Worm (Caenorhabditis elegans) whole organism, L2 larva: ENCODE measurements around the gene K05G3.2.
A peak's percentile ranks its signal among the peaks of the same experiment; 100 is the strongest.

Experiments used
- C34F6.9 ChIP-seq: fragments of 150-350 bp; optimal IDR thresholded peaks from 2 replicates; lab custom pipeline; 2014; ENCODE audit warnings: missing biosample characterization, missing genetic modification characterization
- F13H6.1 ChIP-seq: sonication (generic microtip); optimal IDR thresholded peaks from 2 replicates; lab custom pipeline; 2016; ENCODE audit warnings: missing genetic modification characterization, missing compliant biosample characterization
- R02D3.7 ChIP-seq: fragments of 150-350 bp; optimal IDR thresholded peaks from 2 replicates; lab custom pipeline; 2014; ENCODE audit warnings: missing biosample characterization, missing genetic modification characterization
- Y55F3AM.14 ChIP-seq: fragments of 200-800 bp; sonication (Bioruptor generic); optimal IDR thresholded peaks from 2 replicates; lab custom pipeline; 2018; ENCODE audit warnings: mild to moderate bottlenecking, missing genetic modification characterization, missing compliant biosample characterization
- ZK546.5 ChIP-seq: sonication (generic microtip); optimal IDR thresholded peaks from 2 replicates; lab custom pipeline; 2017; ENCODE audit warnings: missing biosample characterization, missing genetic modification characterization
- ama-1 ChIP-seq: fragments of 150-350 bp; optimal IDR thresholded peaks from 2 replicates; lab custom pipeline; 2018; ENCODE audit warnings: inconsistent platforms
- blmp-1 ChIP-seq: sonication (generic microtip); optimal IDR thresholded peaks from 2 replicates; lab custom pipeline; 2017; ENCODE audit warnings: missing genetic modification characterization, mild to moderate bottlenecking, missing compliant biosample characterization, antibody characterized with exemption, moderate library complexity; ENCODE audit not compliant: insufficient read depth
- ceh-16 ChIP-seq: fragments of 150-350 bp; optimal IDR thresholded peaks from 2 replicates; lab custom pipeline; 2014; ENCODE audit warnings: missing biosample characterization, missing genetic modification characterization
- ceh-82 ChIP-seq: fragments of 150-350 bp; optimal IDR thresholded peaks from 2 replicates; lab custom pipeline; 2014; ENCODE audit warnings: missing biosample characterization, missing genetic modification characterization
- crh-2 ChIP-seq: sonication (generic microtip); optimal IDR thresholded peaks from 2 replicates; lab custom pipeline; 2017; ENCODE audit warnings: missing biosample characterization, missing genetic modification characterization
- egl-27 ChIP-seq: sonication (generic microtip); optimal IDR thresholded peaks from 3 replicates; lab custom pipeline; 2017; ENCODE audit warnings: missing biosample characterization, missing genetic modification reagents, missing genetic modification characterization
- elt-1 ChIP-seq: fragments of 150-350 bp; optimal IDR thresholded peaks from 2 replicates; lab custom pipeline; 2014; ENCODE audit warnings: missing biosample characterization, missing genetic modification characterization
- elt-3 ChIP-seq: sonication (generic microtip); optimal IDR thresholded peaks from 2 replicates; lab custom pipeline; 2017; ENCODE audit warnings: missing biosample characterization, missing genetic modification characterization
- fos-1 ChIP-seq: fragments of 150-350 bp; optimal IDR thresholded peaks from 2 replicates; lab custom pipeline; 2014; ENCODE audit warnings: missing biosample characterization, missing genetic modification characterization
- gmeb-1 ChIP-seq: fragments of 150-350 bp; optimal IDR thresholded peaks from 2 replicates; lab custom pipeline; 2014; ENCODE audit warnings: missing biosample characterization, missing genetic modification characterization
- lin-13 ChIP-seq: fragments of 150-350 bp; optimal IDR thresholded peaks from 2 replicates; lab custom pipeline; 2014; ENCODE audit warnings: missing biosample characterization, missing genetic modification reagents, missing genetic modification characterization
- lin-39 ChIP-seq: fragments of 150-350 bp; optimal IDR thresholded peaks from 2 replicates; lab custom pipeline; 2014; ENCODE audit warnings: missing biosample characterization, missing genetic modification reagents, missing genetic modification characterization
- lsy-2 ChIP-seq, 2 experiments: fragments of 150-350 bp in 1 of 2; sonication (generic microtip) in 1 of 2; optimal IDR thresholded peaks; 2 replicates each; lab custom pipeline; 2014 to 2017; ENCODE audit warnings: missing biosample characterization in 2 of 2, missing genetic modification characterization in 2 of 2
- mab-5 ChIP-seq: fragments of 150-350 bp; optimal IDR thresholded peaks from 2 replicates; lab custom pipeline; 2014; ENCODE audit warnings: missing biosample characterization, missing genetic modification characterization
- mbf-1 ChIP-seq: sonication (generic microtip); optimal IDR thresholded peaks from 2 replicates; lab custom pipeline; 2017; ENCODE audit warnings: missing biosample characterization, missing genetic modification characterization
- mdl-1 ChIP-seq, 2 experiments: fragments of 150-350 bp in 1 of 2; sonication (generic microtip) in 1 of 2; optimal IDR thresholded peaks; 2 replicates each; lab custom pipeline; 2017; ENCODE audit warnings: missing biosample characterization in 2 of 2, missing genetic modification characterization in 2 of 2
- nhr-10 ChIP-seq: sonication (generic microtip); optimal IDR thresholded peaks from 2 replicates; lab custom pipeline; 2017; ENCODE audit warnings: missing biosample characterization, missing genetic modification characterization
- nhr-11 ChIP-seq: fragments of 150-350 bp; optimal IDR thresholded peaks from 2 replicates; lab custom pipeline; 2014; ENCODE audit warnings: missing biosample characterization, missing genetic modification characterization
- nhr-129 ChIP-seq: fragments of 150-350 bp; optimal IDR thresholded peaks from 2 replicates; lab custom pipeline; 2014; ENCODE audit warnings: missing biosample characterization, missing genetic modification characterization
- nhr-23 ChIP-seq: fragments of 150-350 bp; optimal IDR thresholded peaks from 2 replicates; lab custom pipeline; 2014; ENCODE audit warnings: missing biosample characterization, missing genetic modification reagents, missing genetic modification characterization
- nhr-237 ChIP-seq: fragments of 150-350 bp; optimal IDR thresholded peaks from 2 replicates; lab custom pipeline; 2014; ENCODE audit warnings: missing biosample characterization, missing genetic modification characterization
- nhr-25 ChIP-seq: fragments of 150-350 bp; sonication (generic microtip); optimal IDR thresholded peaks from 3 replicates; lab custom pipeline; 2014; ENCODE audit warnings: missing biosample characterization, missing genetic modification characterization
- nhr-6 ChIP-seq: fragments of 150-350 bp; optimal IDR thresholded peaks from 2 replicates; lab custom pipeline; 2014; ENCODE audit warnings: missing biosample characterization, missing genetic modification characterization
- sem-4 ChIP-seq: fragments of 150-350 bp; optimal IDR thresholded peaks from 2 replicates; lab custom pipeline; 2014; ENCODE audit warnings: missing biosample characterization, missing genetic modification reagents, missing genetic modification characterization
- sma-9 ChIP-seq, 2 experiments: fragments of 150-350 bp in 1 of 2; sonication (generic microtip) in 1 of 2; optimal IDR thresholded peaks; 2 replicates each; lab custom pipeline; 2014 to 2016; ENCODE audit warnings: missing genetic modification characterization in 2 of 2, mild to moderate bottlenecking in 1 of 2, missing biosample characterization in 1 of 2, missing compliant biosample characterization in 1 of 2, missing genetic modification reagents in 1 of 2, moderate library complexity in 1 of 2
- snpc-4 ChIP-seq: fragments of 150-350 bp; optimal IDR thresholded peaks from 2 replicates; lab custom pipeline; 2014; ENCODE audit warnings: missing biosample characterization, missing genetic modification characterization
- unc-39 ChIP-seq: fragments of 150-350 bp; optimal IDR thresholded peaks from 2 replicates; lab custom pipeline; 2014; ENCODE audit warnings: missing biosample characterization, missing genetic modification characterization
- unc-55 ChIP-seq: fragments of 150-350 bp; sonication (generic microtip); optimal IDR thresholded peaks from 3 replicates; lab custom pipeline; 2014; ENCODE audit warnings: missing biosample characterization, missing genetic modification reagents, missing genetic modification characterization
- unc-62 ChIP-seq: fragments of 150-350 bp; optimal IDR thresholded peaks from 2 replicates; lab custom pipeline; 2014; ENCODE audit warnings: missing biosample characterization, missing genetic modification reagents, missing genetic modification characterization
- zag-1 ChIP-seq: fragments of 150-350 bp; optimal IDR thresholded peaks from 2 replicates; lab custom pipeline; 2014; ENCODE audit warnings: missing biosample characterization, missing genetic modification characterization
- ztf-11 ChIP-seq: sonication (generic microtip); optimal IDR thresholded peaks from 2 replicates; lab custom pipeline; 2017; ENCODE audit warnings: missing biosample characterization, missing genetic modification characterization
- ztf-4 ChIP-seq: fragments of 150-350 bp; optimal IDR thresholded peaks from 2 replicates; lab custom pipeline; 2014; ENCODE audit warnings: missing biosample characterization, missing genetic modification characterization

Gene K05G3.2

ce11 chrX:16484043-16484442, 10.7 kb upstream of the K05G3.2 start:
- no peak for TF ChIP-seq R02D3.7 (tag; lab: Kevin White, UChicago)
- no peak for TF ChIP-seq blmp-1 (tag; lab: Kevin White, UChicago)
- TF ChIP-seq unc-55 (GFP tag; lab: Kevin White, UChicago) = peak; percentile 29
- TF ChIP-seq elt-1 = no peak
- peak; percentile 80 for TF ChIP-seq fos-1
- no peak for TF ChIP-seq Y55F3AM.14 (GFP tag; lab: Kevin White, UChicago)
- TF ChIP-seq ceh-82 (tag; lab: Kevin White, UChicago) = no peak
- no peak for TF ChIP-seq nhr-11

- TF ChIP-seq nhr-129 = peak; percentile 39
- TF ChIP-seq lsy-2 (tag; optimal IDR thresholded peaks at IDR 0.05; lab: Kevin White, UChicago) = peak in 1 of 2 experiments; percentile 37
- peak; percentile 12 for TF ChIP-seq unc-55 (GFP tag; lab: Kevin White, UChicago)
- no peak for TF ChIP-seq lin-39
- TF ChIP-seq ztf-4 (tag; lab: Kevin White, UChicago) = no peak
- TF ChIP-seq mab-5 = peak; percentile 16
- TF ChIP-seq ZK546.5 (tag; lab: Kevin White, UChicago) = no peak
- TF ChIP-seq sma-9 (GFP tag; optimal IDR thresholded peaks at IDR 0.05; lab: Kevin White, UChicago) = peak; percentile 40
- no peak for TF ChIP-seq sma-9 (tag; optimal IDR thresholded peaks at IDR 0.05; lab: Kevin White, UChicago)
- peak; percentile 74 for TF ChIP-seq sem-4 (tag; lab: Kevin White, UChicago)
- TF ChIP-seq F13H6.1 (tag; lab: Kevin White, UChicago) = peak; percentile 51
- no peak for TF ChIP-seq nhr-237 (tag; lab: Kevin White, UChicago)
- TF ChIP-seq egl-27 (tag; lab: Kevin White, UChicago) = peak; percentile 63
- TF ChIP-seq crh-2 (tag; lab: Kevin White, UChicago) = peak; percentile 40
- TF ChIP-seq lin-13 (GFP tag; lab: Kevin White, UChicago) = peak; percentile 22
- peak; percentile 58 for TF ChIP-seq C34F6.9 (tag; lab: Kevin White, UChicago)
- TF ChIP-seq snpc-4 (tag; lab: Kevin White, UChicago) = peak; percentile 22
- TF ChIP-seq zag-1 (tag; lab: Kevin White, UChicago) = peak; percentile 44
- no peak for TF ChIP-seq R02D3.7 (tag; lab: Kevin White, UChicago)
- no peak for TF ChIP-seq nhr-10 (tag; lab: Kevin White, UChicago)
- peak; percentile 41 for TF ChIP-seq fos-1
- no peak for TF ChIP-seq nhr-25 (tag; lab: Kevin White, UChicago)
Measured at ce11 chrX:16484681-16485080, 10.0 kb upstream of the K05G3.2 start.

- no peak for TF ChIP-seq lin-13 (GFP tag; lab: Kevin White, UChicago)
- no peak for TF ChIP-seq ama-1 (lab: Kevin White, UChicago)
- no peak for TF ChIP-seq nhr-11
- no peak for TF ChIP-seq elt-3 (tag; lab: Kevin White, UChicago)
- TF ChIP-seq, all 48 proteins: peak for 0
Measured at ce11 chrX:16485322-16485721, 9.4 kb upstream of the K05G3.2 start.

ce11 chrX:16487068-16487658, 7.6 kb upstream of the K05G3.2 start, which contains the start of gene cah-3:
cah-3 (plus strand) TSS chrX:16487481.
- TF ChIP-seq R02D3.7 (tag; lab: Kevin White, UChicago) (no peak), mdl-1 (tag; optimal IDR thresholded peaks at IDR 0.05; lab: Kevin White, UChicago) (peak in 1 of 2 experiments; percentile 15), sma-9 (GFP tag; optimal IDR thresholded peaks at IDR 0.05; lab: Kevin White, UChicago) (peak; percentile 7), sma-9 (tag; optimal IDR thresholded peaks at IDR 0.05; lab: Kevin White, UChicago) (no peak), crh-2 (tag; lab: Kevin White, UChicago) (peak; percentile 61), fos-1 (peak; percentile 88)

ce11 chrX:16490753-16491152, 4.0 kb upstream of the K05G3.2 start:
- no peak for TF ChIP-seq Y55F3AM.14 (GFP tag; lab: Kevin White, UChicago)
- no peak for TF ChIP-seq egl-27 (tag; lab: Kevin White, UChicago)
- no peak for TF ChIP-seq unc-55 (GFP tag; lab: Kevin White, UChicago)
- no peak for TF ChIP-seq unc-62 (GFP tag; lab: Kevin White, UChicago)
- TF ChIP-seq mbf-1 (tag; lab: Kevin White, UChicago) = no peak
- no peak for TF ChIP-seq unc-39 (tag; lab: Kevin White, UChicago)
- TF ChIP-seq nhr-23 (tag; lab: Kevin White, UChicago) = no peak
- no peak for TF ChIP-seq ztf-11 (tag; lab: Kevin White, UChicago)
- TF ChIP-seq gmeb-1 (tag; lab: Kevin White, UChicago) = no peak
- TF ChIP-seq ceh-16 = no peak
- no peak for TF ChIP-seq nhr-6 (tag; lab: Kevin White, UChicago)
- no peak for TF ChIP-seq sma-9 (GFP tag; optimal IDR thresholded peaks at IDR 0.05; lab: Kevin White, UChicago)
- no peak for TF ChIP-seq sma-9 (tag; optimal IDR thresholded peaks at IDR 0.05; lab: Kevin White, UChicago)
- no peak for TF ChIP-seq mab-5
